Fruit fly (Drosophila melanogaster): Measurements from ENCODE around the gene CG15764.
A peak's percentile ranks its signal among the peaks of the same experiment; 100 is the strongest.

CG15764 gene

DNA sequence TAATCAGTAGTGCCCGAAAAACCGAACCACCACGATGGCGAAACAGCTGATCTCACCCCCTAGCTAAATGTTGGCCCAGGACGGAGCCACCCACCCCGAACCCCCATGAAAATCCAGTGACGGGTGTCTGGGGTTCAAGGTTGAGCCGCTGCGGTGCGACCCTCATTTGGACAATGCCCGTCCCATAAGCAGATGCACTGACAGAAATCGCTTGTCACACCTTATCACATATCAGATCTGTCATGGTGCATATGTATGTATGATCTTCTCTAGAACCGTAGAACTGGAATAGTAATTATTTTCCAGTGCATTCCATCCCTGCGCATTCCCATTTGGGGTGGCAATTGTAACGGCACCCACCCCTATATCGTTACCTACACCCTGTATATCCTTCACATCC is 20.0 kb downstream of the CG15764 start:
- no peak for TF ChIP-seq CG15710 (tag; optimal IDR thresholded peaks at IDR 0.05)
- no peak for TF ChIP-seq CG32121 (GFP tag; IDR thresholded peaks at IDR 0.05)

DNA sequence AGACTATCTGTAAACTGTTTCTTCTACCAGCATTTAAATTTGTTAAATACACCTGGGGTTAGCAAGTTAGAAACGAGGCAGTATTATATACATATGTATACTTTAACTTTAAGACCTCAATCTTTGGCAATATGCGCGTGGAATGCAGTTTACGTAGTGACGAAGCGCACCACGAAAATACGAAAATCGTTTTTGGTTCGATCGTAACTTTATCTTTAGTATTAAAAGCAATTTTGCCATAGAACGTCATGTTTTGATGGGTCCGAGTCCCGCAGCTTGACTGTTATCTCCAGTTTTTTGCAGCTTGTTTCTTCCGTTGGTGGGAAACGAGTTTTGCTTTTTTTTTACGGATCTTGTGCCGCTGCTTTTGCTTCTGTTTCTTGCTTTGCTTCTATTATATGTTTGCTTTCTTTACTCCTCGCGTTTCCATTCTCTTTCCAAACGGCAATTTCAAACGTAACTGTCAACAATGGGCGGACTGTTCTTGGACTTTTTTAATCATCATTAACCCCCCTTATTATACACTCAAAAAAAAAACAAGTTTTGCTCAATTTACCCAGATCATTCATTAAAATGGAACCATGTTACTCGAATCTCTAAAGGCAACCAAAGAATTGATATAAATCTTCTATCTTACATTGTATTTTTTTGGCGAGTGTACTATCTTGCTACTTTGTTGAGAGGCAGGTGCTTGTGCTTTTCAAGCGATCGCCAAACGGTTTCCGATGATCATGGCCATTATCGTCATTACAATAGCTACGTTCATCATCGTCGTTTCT is 23.0 kb downstream of the CG15764 start:
- TF ChIP-seq CG32121 (GFP tag; IDR thresholded peaks at IDR 0.05) (peak; percentile 18; the same call in 1 of the 2 replicates), CG14655 (GFP tag; optimal IDR thresholded peaks at IDR 0.05) (peak; percentile 82), CG9948 (tag; optimal IDR thresholded peaks at IDR 0.05) (peak; percentile 46), fd96Ca (GFP tag; IDR thresholded peaks at IDR 0.05) (peak; percentile 39; the same call in 1 of the 3 replicates), CG17806 (tag; optimal IDR thresholded peaks at IDR 0.05) (peak; percentile 57), CG10348 (GFP tag; IDR thresholded peaks at IDR 0.05) (no peak), Ets98B (GFP tag; IDR thresholded peaks at IDR 0.05) (peak; percentile 51; the same call in 1 of the 2 replicates), CG8301 (tag; optimal IDR thresholded peaks at IDR 0.05) (peak; percentile 77), CG4496 (GFP tag; IDR thresholded peaks at IDR 0.05) (peak; percentile 83), CG8159 (tag; optimal IDR thresholded peaks at IDR 0.05) (peak; percentile 18), CG12605 (GFP tag; IDR thresholded peaks at IDR 0.05) (no peak; the same call in none of the 2 replicates)

DNA sequence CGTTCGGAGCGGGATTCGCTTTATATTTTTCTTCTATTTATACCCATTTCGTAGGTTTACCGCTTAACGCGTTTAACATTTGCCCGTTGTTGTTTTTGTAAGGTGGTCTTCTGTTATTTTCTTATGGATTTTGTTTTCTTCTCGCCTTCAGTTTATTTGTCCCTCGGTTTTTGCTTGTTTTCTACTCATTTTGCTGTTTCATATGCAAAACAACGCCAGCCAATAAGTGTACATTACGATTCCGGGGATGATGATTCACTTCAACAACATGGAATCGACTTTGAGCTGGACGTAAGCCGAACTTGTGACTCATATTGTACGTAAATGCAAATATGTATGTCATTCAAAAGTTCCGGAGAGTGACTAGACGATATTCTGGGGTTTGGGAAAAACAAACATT is 23.6 kb downstream of the CG15764 start:
- no peak for TF ChIP-seq CG9948 (tag; optimal IDR thresholded peaks at IDR 0.05)
- TF ChIP-seq CG32121 (GFP tag; IDR thresholded peaks at IDR 0.05), result no peak
- no peak for TF ChIP-seq CG17806 (tag; optimal IDR thresholded peaks at IDR 0.05)
- TF ChIP-seq CG13204 (GFP tag; optimal IDR thresholded peaks at IDR 0.05), result no peak
- TF ChIP-seq gl (tag; optimal IDR thresholded peaks at IDR 0.05), result no peak
- TF ChIP-seq EcR (GFP tag; optimal IDR thresholded peaks at IDR 0.05), result no peak
- no peak for TF ChIP-seq Pif1B (GFP tag; optimal IDR thresholded peaks at IDR 0.05)
- no peak for TF ChIP-seq CG12605 (GFP tag; IDR thresholded peaks at IDR 0.05)
- TF ChIP-seq CG8159 (tag; optimal IDR thresholded peaks at IDR 0.05), result no peak
- TF ChIP-seq CG14655 (GFP tag; optimal IDR thresholded peaks at IDR 0.05), result no peak
- no peak for TF ChIP-seq Ets98B (GFP tag; IDR thresholded peaks at IDR 0.05)
- no peak for TF ChIP-seq CG34367 (tag; optimal IDR thresholded peaks at IDR 0.05)
- TF ChIP-seq fd96Ca (GFP tag; IDR thresholded peaks at IDR 0.05), result no peak
- no peak for TF ChIP-seq CG4496 (GFP tag; IDR thresholded peaks at IDR 0.05)
- no peak for TF ChIP-seq rn (GFP tag; IDR thresholded peaks at IDR 0.05)
- TF ChIP-seq Pif1A (GFP tag; optimal IDR thresholded peaks at IDR 0.05), result no peak
- no peak for TF ChIP-seq CG8301 (tag; optimal IDR thresholded peaks at IDR 0.05)
- no peak for TF ChIP-seq CG10348 (GFP tag; IDR thresholded peaks at IDR 0.05)
- no peak for TF ChIP-seq D1 (tag; optimal IDR thresholded peaks at IDR 0.05)
- no peak for TF ChIP-seq Snoo (tag; optimal IDR thresholded peaks at IDR 0.05)

DNA sequence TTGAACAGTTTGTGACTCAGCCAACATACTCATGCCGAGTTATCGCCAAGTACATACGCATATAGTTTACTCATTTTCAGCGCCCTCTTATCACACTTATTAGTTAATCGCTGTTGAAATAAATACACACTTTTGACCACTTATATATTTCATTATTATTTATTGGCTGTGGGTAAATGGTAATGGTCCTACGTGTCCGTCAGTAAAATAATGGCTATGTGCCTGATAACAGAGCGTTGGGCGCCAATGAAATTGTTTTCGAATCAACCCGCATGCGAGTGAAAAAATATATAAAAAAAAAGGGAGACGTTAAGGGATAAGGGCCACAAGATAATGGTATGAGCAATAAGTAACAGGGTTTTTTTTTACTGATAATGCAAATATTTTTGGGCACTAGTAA is 24.3 kb downstream of the CG15764 start:
- TF ChIP-seq CG32121 (GFP tag; IDR thresholded peaks at IDR 0.05) (no peak), Ets98B (GFP tag; IDR thresholded peaks at IDR 0.05) (no peak), fd96Ca (GFP tag; IDR thresholded peaks at IDR 0.05) (no peak), D1 (tag; optimal IDR thresholded peaks at IDR 0.05) (no peak)

DNA sequence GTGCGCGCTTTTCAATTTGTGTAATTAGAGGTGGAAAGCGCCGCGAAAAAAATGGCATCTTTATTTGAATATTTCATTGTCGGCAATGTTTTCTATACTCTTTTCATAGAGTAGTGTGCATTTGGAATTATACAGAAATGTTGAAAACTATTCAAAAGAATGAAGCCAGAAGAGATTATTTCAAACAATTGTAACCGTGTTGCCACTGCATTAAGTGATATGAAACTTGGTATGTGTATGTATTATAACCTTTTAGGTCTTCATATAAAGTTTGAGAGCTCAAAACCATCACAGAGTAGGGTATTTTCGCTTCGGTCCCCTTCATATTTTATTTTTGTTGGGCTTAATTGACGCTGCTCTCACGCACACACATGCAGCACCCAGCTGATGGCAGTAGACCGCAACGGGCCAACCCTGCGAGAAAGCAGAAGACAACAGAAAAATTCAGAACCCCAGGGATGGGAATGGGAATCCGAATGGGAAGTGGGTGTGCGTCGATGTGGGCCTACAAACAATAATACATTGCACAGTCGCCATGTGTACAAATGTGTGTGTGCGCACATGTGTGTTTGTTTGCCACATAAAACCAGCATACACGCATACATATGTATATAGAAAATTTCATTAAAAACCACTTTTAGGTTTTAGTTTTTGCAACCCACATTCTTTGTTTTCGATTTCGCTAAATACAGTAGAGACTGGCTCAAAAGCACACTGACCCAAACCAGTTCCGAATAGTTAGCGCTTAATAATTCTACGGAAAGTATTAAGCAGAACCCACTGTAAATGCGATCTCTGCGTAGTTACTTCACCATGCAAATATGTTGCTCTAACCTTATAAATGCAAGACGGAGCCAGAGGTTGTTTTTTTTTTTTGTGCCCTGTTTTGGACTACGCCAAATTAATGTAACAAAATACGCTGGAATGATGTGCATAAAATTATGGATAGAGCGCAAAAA is 25.9 kb downstream of the CG15764 start:
- TF ChIP-seq CG17806 (tag; optimal IDR thresholded peaks at IDR 0.05) (peak; percentile 3), Snoo (tag; optimal IDR thresholded peaks at IDR 0.05) (no peak), CG15710 (tag; optimal IDR thresholded peaks at IDR 0.05) (no peak), Pif1A (GFP tag; optimal IDR thresholded peaks at IDR 0.05) (peak; percentile 15), CG9948 (tag; optimal IDR thresholded peaks at IDR 0.05) (peak; percentile 4), CG32121 (GFP tag; IDR thresholded peaks at IDR 0.05) (no peak), CG8159 (tag; optimal IDR thresholded peaks at IDR 0.05) (peak; percentile 42), CG14655 (GFP tag; optimal IDR thresholded peaks at IDR 0.05) (peak; percentile 33), CG34367 (tag; optimal IDR thresholded peaks at IDR 0.05) (peak; percentile 24), CG4496 (GFP tag; IDR thresholded peaks at IDR 0.05) (0 out of 3 replicates have a peak, but pooled peaks have one; percentile 25), Ets98B (GFP tag; IDR thresholded peaks at IDR 0.05) (0 out of 2 replicates have a peak, but pooled peaks have one; percentile 31), Pif1B (GFP tag; optimal IDR thresholded peaks at IDR 0.05) (peak; percentile 38), CG10348 (GFP tag; IDR thresholded peaks at IDR 0.05) (no peak), D1 (tag; optimal IDR thresholded peaks at IDR 0.05) (no peak), rn (GFP tag; IDR thresholded peaks at IDR 0.05) (no peak), CG8301 (tag; optimal IDR thresholded peaks at IDR 0.05) (peak; percentile 29)
